Fruit fly (Drosophila melanogaster) whole organism, wandering third instar larva: Measurements from ENCODE around the gene CG3517.

ENCODE experiments used
- Dfd ChIP-seq: fragments of >200 bp; optimal IDR thresholded peaks from 2 replicates; lab custom pipeline; 2017; ENCODE audit warnings: missing biosample characterization, missing genetic modification characterization
- N ChIP-seq: fragments of >200 bp; optimal IDR thresholded peaks from 2 replicates; lab custom pipeline; 2018; ENCODE audit warnings: missing biosample characterization, missing external identifiers, missing genetic modification characterization
- dl ChIP-seq, 2 experiments: fragments of 175-275, 200-275 bp in 1 of 2; fragments of 200-275 bp in 1 of 2; sonication (Bioruptor generic); optimal IDR thresholded peaks; lab custom pipeline; 2018; ENCODE audit warnings: mild to moderate bottlenecking in 2 of 2, missing biosample characterization in 2 of 2, missing genetic modification characterization in 2 of 2, moderate library complexity in 2 of 2; ENCODE audit not compliant: partially characterized antibody in 2 of 2, insufficient read depth in 1 of 2
- dsf ChIP-seq: sonication (Bioruptor generic); optimal IDR thresholded peaks from 2 replicates; lab custom pipeline; 2016; ENCODE audit warnings: missing biosample characterization, missing genetic modification characterization, borderline replicate concordance
- foxo ChIP-seq, 2 experiments: fragments of 200-800 bp; sonication (Bioruptor generic); optimal IDR thresholded peaks; 2 replicates in 1 of 2; 3 replicates in 1 of 2; lab custom pipeline; 2016 to 2017; ENCODE audit warnings: missing biosample characterization in 2 of 2, missing genetic modification characterization in 2 of 2
- fru ChIP-seq: fragments of 200-800 bp; sonication (Bioruptor generic); optimal IDR thresholded peaks from 3 replicates; lab custom pipeline; 2016; ENCODE audit warnings: missing biosample characterization, mild to moderate bottlenecking, missing genetic modification characterization
- lola ChIP-seq: fragments of >200 bp; optimal IDR thresholded peaks from 2 replicates; lab custom pipeline; 2017; ENCODE audit warnings: missing biosample characterization, missing genetic modification characterization
- pan ChIP-seq: fragments of >200 bp; optimal IDR thresholded peaks from 2 replicates; lab custom pipeline; 2017
- psq ChIP-seq: fragments of 200-800 bp; sonication (Bioruptor generic); optimal IDR thresholded peaks from 3 replicates; lab custom pipeline; 2017; ENCODE audit warnings: missing biosample characterization, mild to moderate bottlenecking, missing genetic modification characterization, moderate library complexity
- sv ChIP-seq: fragments of 200-800 bp; sonication (Bioruptor generic); optimal IDR thresholded peaks from 3 replicates; lab custom pipeline; 2016; ENCODE audit warnings: missing biosample characterization, missing genetic modification characterization
- usp ChIP-seq: fragments of >200 bp; optimal IDR thresholded peaks from 2 replicates; lab custom pipeline; 2017; ENCODE audit warnings: missing biosample characterization, missing genetic modification characterization

DNA sequence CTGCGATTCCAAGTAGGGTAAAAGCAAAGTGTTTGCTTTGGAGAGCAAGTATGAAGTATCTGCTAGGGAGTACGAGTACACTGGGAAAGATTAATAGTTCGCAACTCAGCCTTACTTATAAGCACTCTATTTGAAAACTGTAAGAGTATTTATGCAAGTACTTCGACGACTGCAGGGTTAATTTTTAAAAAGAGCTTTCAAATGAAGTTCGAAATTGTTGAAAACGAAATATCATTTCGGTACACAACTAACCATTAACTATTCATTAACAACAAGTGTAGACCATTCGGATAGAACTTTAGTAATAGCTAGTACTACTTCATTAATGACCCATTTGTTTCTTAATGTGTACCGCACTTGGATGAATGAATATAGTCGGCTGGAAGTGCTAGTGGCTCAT, 41.7 kb downstream of the CG3517 start:
- TF ChIP-seq sv (GFP tag; lab: Kevin White, UChicago), result no peak
- no peak for TF ChIP-seq dl (GFP tag; optimal IDR thresholded peaks at IDR 0.05; lab: Kevin White, UChicago; ENCODE audit: insufficient read depth in 1 of 2, partially characterized antibody in 2 of 2)
- TF ChIP-seq dsf (GFP tag; lab: Kevin White, UChicago), result no peak
- no peak for TF ChIP-seq psq (GFP tag; lab: Kevin White, UChicago)
- TF ChIP-seq Dfd (GFP tag; lab: Kevin White, UChicago), result no peak
- no peak for TF ChIP-seq N (GFP tag; lab: Kevin White, UChicago)
- TF ChIP-seq usp (GFP tag; lab: Kevin White, UChicago), result no peak
- TF ChIP-seq lola, result no peak
- TF ChIP-seq pan, result no peak
- TF ChIP-seq foxo (GFP tag; optimal IDR thresholded peaks at IDR 0.05; lab: Kevin White, UChicago), result no peak
- TF ChIP-seq fru, result no peak
